Worm (Caenorhabditis elegans) whole organism, young adult: Measurements from ENCODE around the gene C09G1.2.

Source experiments
- B0261.1 ChIP-seq: sonication (generic microtip); optimal IDR thresholded peaks from 2 replicates; lab custom pipeline; 2016; ENCODE audit warnings: mild to moderate bottlenecking, missing genetic modification characterization, moderate library complexity, missing compliant biosample characterization
- C06A6.2 ChIP-seq: fragments of 200-800 bp; sonication (Bioruptor generic); conservative IDR thresholded peaks from 2 replicates; pipeline ENCODE4 v1.3.6; 2022; ENCODE audit warnings: missing genetic modification characterization, missing compliant biosample characterization
- F10E7.11 ChIP-seq: sonication (generic microtip); optimal IDR thresholded peaks from 2 replicates; lab custom pipeline; 2017; ENCODE audit warnings: mild to moderate bottlenecking, missing genetic modification characterization, moderate library complexity, missing compliant biosample characterization
- F23B12.7 ChIP-seq: sonication (generic microtip); optimal IDR thresholded peaks from 2 replicates; lab custom pipeline; 2017; ENCODE audit warnings: missing genetic modification characterization, mild to moderate bottlenecking, missing compliant biosample characterization, antibody characterized with exemption, moderate library complexity; ENCODE audit not compliant: insufficient read depth
- F37B4.10 ChIP-seq: fragments of 200-800 bp; sonication (Bioruptor generic); IDR thresholded peaks from 2 replicates; pipeline ENCODE4 v1.3.6; 2022; ENCODE audit warnings: missing genetic modification characterization, missing compliant biosample characterization
- F39B2.1 ChIP-seq: fragments of 200-800 bp; sonication (Bioruptor generic); IDR thresholded peaks from 2 replicates; pipeline ENCODE4 v1.3.6; 2022; ENCODE audit warnings: missing genetic modification reagents, missing genetic modification characterization, missing compliant biosample characterization
- F49E8.2 ChIP-seq: sonication (generic microtip); optimal IDR thresholded peaks from 3 replicates; lab custom pipeline; 2017; ENCODE audit warnings: missing genetic modification characterization, mild to moderate bottlenecking, missing compliant biosample characterization, antibody characterized with exemption, moderate library complexity; ENCODE audit not compliant: insufficient read depth
- F52B5.7 ChIP-seq: sonication (generic microtip); optimal IDR thresholded peaks from 2 replicates; lab custom pipeline; 2016; ENCODE audit warnings: mild to moderate bottlenecking, missing genetic modification characterization, missing compliant biosample characterization
- F55B11.4 ChIP-seq: sonication (generic microtip); optimal IDR thresholded peaks from 2 replicates; lab custom pipeline; 2016; ENCODE audit warnings: missing compliant biosample characterization, missing genetic modification characterization, borderline replicate concordance; ENCODE audit not compliant: insufficient read depth
- K11D2.4 ChIP-seq: fragments of 200-800 bp; sonication (Bioruptor generic); IDR thresholded peaks from 2 replicates; pipeline ENCODE4 v1.3.6; 2022; ENCODE audit warnings: missing genetic modification reagents, missing genetic modification characterization, missing compliant biosample characterization
- K12H6.12 ChIP-seq: fragments of 200-800 bp; sonication (Bioruptor generic); optimal IDR thresholded peaks from 2 replicates; lab custom pipeline; 2018; ENCODE audit warnings: mild to moderate bottlenecking, missing genetic modification characterization, missing compliant biosample characterization
- Y67H2A.10 ChIP-seq: fragments of 200-800 bp; sonication (Bioruptor generic); conservative IDR thresholded peaks from 2 replicates; pipeline ENCODE4 v1.3.6; 2022; ENCODE audit warnings: missing genetic modification reagents, missing genetic modification characterization, missing compliant biosample characterization
- ZK185.1 ChIP-seq: sonication (generic microtip); optimal IDR thresholded peaks from 2 replicates; lab custom pipeline; 2016; ENCODE audit warnings: mild to moderate bottlenecking, missing genetic modification characterization, missing compliant biosample characterization; ENCODE audit not compliant: poor library complexity, severe bottlenecking
- atf-7 ChIP-seq: sonication (generic microtip); optimal IDR thresholded peaks from 2 replicates; lab custom pipeline; 2017; ENCODE audit warnings: mild to moderate bottlenecking, missing genetic modification characterization, missing compliant biosample characterization
- attf-3 ChIP-seq: fragments of 200-800 bp; sonication (Bioruptor generic); conservative IDR thresholded peaks from 2 replicates; pipeline ENCODE4 v1.3.6; 2022; ENCODE audit warnings: missing genetic modification reagents, missing genetic modification characterization, missing compliant biosample characterization
- attf-5 ChIP-seq: fragments of 200-800 bp; sonication (Bioruptor generic); optimal IDR thresholded peaks from 2 replicates; lab custom pipeline; 2018; ENCODE audit warnings: mild to moderate bottlenecking, missing genetic modification characterization, missing compliant biosample characterization
- bed-2 ChIP-seq: fragments of 200-800 bp; sonication (Bioruptor generic); IDR thresholded peaks from 2 replicates; pipeline ENCODE4 v1.3.6; 2022; ENCODE audit warnings: missing genetic modification reagents, missing genetic modification characterization, missing compliant biosample characterization
- cebp-1 ChIP-seq, 2 experiments: fragments of 200-800 bp in 1 of 2; sonication (Bioruptor generic) in 1 of 2; sonication (generic microtip) in 1 of 2; IDR thresholded peaks in 1 of 2; optimal IDR thresholded peaks in 1 of 2; 2 replicates each; pipeline versions ENCODE4 v1.3.6 to Lab custom; 2017 to 2022; ENCODE audit warnings: missing compliant biosample characterization in 2 of 2, missing genetic modification characterization in 2 of 2, mild to moderate bottlenecking in 1 of 2, missing genetic modification reagents in 1 of 2, moderate library complexity in 1 of 2
- ceh-27 ChIP-seq: fragments of 200-800 bp; sonication (Bioruptor generic); optimal IDR thresholded peaks from 2 replicates; lab custom pipeline; 2018; ENCODE audit warnings: mild to moderate bottlenecking, missing genetic modification characterization, moderate library complexity, missing compliant biosample characterization
- dox-1 ChIP-seq: fragments of 200-800 bp; sonication (Bioruptor generic); IDR thresholded peaks from 2 replicates; pipeline ENCODE4 v1.3.6; 2022; ENCODE audit warnings: missing genetic modification reagents, missing genetic modification characterization, missing compliant biosample characterization
- dpff-1 ChIP-seq: sonication (generic microtip); optimal IDR thresholded peaks from 2 replicates; lab custom pipeline; 2017; ENCODE audit warnings: mild to moderate bottlenecking, missing genetic modification characterization, missing compliant biosample characterization
- egl-18 ChIP-seq: fragments of 200-800 bp; sonication (Bioruptor generic); IDR thresholded peaks from 2 replicates; pipeline ENCODE4 v1.3.6; 2022; ENCODE audit warnings: missing genetic modification reagents, missing genetic modification characterization, missing compliant biosample characterization
- gei-17 ChIP-seq: fragments of 200-800 bp; sonication (Bioruptor generic); optimal IDR thresholded peaks from 2 replicates; lab custom pipeline; 2018; ENCODE audit warnings: mild to moderate bottlenecking, missing genetic modification characterization, missing compliant biosample characterization
- hlh-12 ChIP-seq: sonication (generic microtip); optimal IDR thresholded peaks from 2 replicates; lab custom pipeline; 2016; ENCODE audit warnings: missing genetic modification characterization, missing compliant biosample characterization
- hmg-1.2 ChIP-seq: fragments of 200-800 bp; sonication (Bioruptor generic); IDR thresholded peaks from 2 replicates; pipeline ENCODE4 v1.3.6; 2022; ENCODE audit warnings: missing genetic modification reagents, missing genetic modification characterization, missing compliant biosample characterization
- hsf-1 ChIP-seq: fragments of 200-800 bp; sonication (Bioruptor generic); IDR thresholded peaks from 2 replicates; pipeline ENCODE4 v1.3.6; 2022; ENCODE audit warnings: missing genetic modification reagents, missing genetic modification characterization, missing compliant biosample characterization
- let-607 ChIP-seq, 2 experiments: fragments of 200-800 bp in 1 of 2; sonication (Bioruptor generic) in 1 of 2; sonication (generic microtip) in 1 of 2; optimal IDR thresholded peaks; 2 replicates each; lab custom pipeline; 2016 to 2018; ENCODE audit warnings: mild to moderate bottlenecking in 2 of 2, missing compliant biosample characterization in 2 of 2, missing genetic modification characterization in 2 of 2, moderate library complexity in 2 of 2, missing genotype in 1 of 2
- lin-35 ChIP-seq, 3 experiments: fragments of 150-350 bp in 2 of 3; sonication (generic microtip) in 1 of 3; optimal IDR thresholded peaks; 2 replicates each; lab custom pipeline; 2014 to 2018; ENCODE audit warnings: missing biosample characterization in 3 of 3, missing genetic modification characterization in 3 of 3, missing genetic modification reagents in 3 of 3
- lin-40 ChIP-seq: sonication (generic microtip); optimal IDR thresholded peaks from 2 replicates; lab custom pipeline; 2016; ENCODE audit warnings: missing genetic modification characterization, mild to moderate bottlenecking, missing compliant biosample characterization, missing genotype, missing genetic modification reagents
- lsy-27 ChIP-seq: sonication (generic microtip); optimal IDR thresholded peaks from 2 replicates; lab custom pipeline; 2017; ENCODE audit warnings: missing genetic modification characterization, mild to moderate bottlenecking, missing compliant biosample characterization, antibody characterized with exemption, missing genotype, borderline replicate concordance; ENCODE audit not compliant: insufficient read depth
- madf-3 ChIP-seq: fragments of 200-800 bp; sonication (Bioruptor generic); IDR thresholded peaks from 2 replicates; pipeline ENCODE4 v1.3.6; 2022; ENCODE audit warnings: missing genetic modification reagents, missing genetic modification characterization, missing compliant biosample characterization
- mel-28 ChIP-seq: sonication (generic microtip); optimal IDR thresholded peaks from 2 replicates; lab custom pipeline; 2016; ENCODE audit warnings: borderline replicate concordance, mild to moderate bottlenecking, missing genetic modification characterization, missing compliant biosample characterization
- mxl-1 ChIP-seq: sonication (generic microtip); optimal IDR thresholded peaks from 2 replicates; lab custom pipeline; 2016; ENCODE audit warnings: missing genetic modification characterization, missing compliant biosample characterization
- nfya-1 ChIP-seq: sonication (generic microtip); optimal IDR thresholded peaks from 2 replicates; lab custom pipeline; 2017; ENCODE audit warnings: antibody characterized with exemption, missing compliant biosample characterization, missing genetic modification characterization, borderline replicate concordance; ENCODE audit not compliant: insufficient read depth
- nhr-90 ChIP-seq: sonication (generic microtip); optimal IDR thresholded peaks from 2 replicates; lab custom pipeline; 2016; ENCODE audit warnings: missing genotype, mild to moderate bottlenecking, missing genetic modification characterization, missing compliant biosample characterization
- pha-4 ChIP-seq: fragments of 150-350 bp; sonication (generic microtip); optimal IDR thresholded peaks from 2 replicates; lab custom pipeline; 2014; ENCODE audit warnings: missing biosample characterization, missing genetic modification reagents, missing genetic modification characterization
- rpc-1 ChIP-seq, 2 experiments: fragments of 150-350 bp in 1 of 2; sonication (generic microtip) in 1 of 2; optimal IDR thresholded peaks; 2 replicates each; lab custom pipeline; 2014 to 2018; ENCODE audit warnings: missing biosample characterization in 1 of 2, missing genetic modification characterization in 1 of 2, missing genetic modification reagents in 1 of 2, missing genotype in 1 of 2
- sdz-38 ChIP-seq: sonication (generic microtip); optimal IDR thresholded peaks from 2 replicates; lab custom pipeline; 2016; ENCODE audit warnings: missing genotype, missing genetic modification characterization, missing compliant biosample characterization
- snpc-1.3 ChIP-seq: sonication (generic microtip); optimal IDR thresholded peaks from 2 replicates; lab custom pipeline; 2017; ENCODE audit warnings: missing genetic modification characterization, mild to moderate bottlenecking, missing compliant biosample characterization, antibody characterized with exemption, moderate library complexity, missing genotype, missing genetic modification reagents; ENCODE audit not compliant: insufficient read depth
- snpc-4 ChIP-seq, 5 experiments: fragments of 150-350 bp in 1 of 5; sonication (generic microtip) in 4 of 5; optimal IDR thresholded peaks; 2 replicates each; lab custom pipeline; 2014 to 2018; ENCODE audit warnings: missing genetic modification characterization in 5 of 5, missing biosample characterization in 3 of 5, antibody characterized with exemption in 2 of 5, mild to moderate bottlenecking in 2 of 5, missing compliant biosample characterization in 2 of 5, missing genotype in 2 of 5, moderate library complexity in 2 of 5, missing genetic modification reagents in 1 of 5
- tbp1 ChIP-seq: fragments of 200-800 bp; sonication (Bioruptor generic); optimal IDR thresholded peaks from 2 replicates; lab custom pipeline; 2018; ENCODE audit warnings: mild to moderate bottlenecking, missing genetic modification characterization, missing compliant biosample characterization
- tlf-1 ChIP-seq: fragments of 200-800 bp; sonication (Bioruptor generic); optimal IDR thresholded peaks from 2 replicates; lab custom pipeline; 2018; ENCODE audit warnings: mild to moderate bottlenecking, missing genetic modification characterization, missing compliant biosample characterization
- ztf-25 ChIP-seq: fragments of 200-800 bp; sonication (Bioruptor generic); IDR thresholded peaks from 2 replicates; pipeline ENCODE4 v1.3.6; 2022; ENCODE audit warnings: missing genetic modification reagents, missing genetic modification characterization, missing compliant biosample characterization
- ztf-26 ChIP-seq: sonication (generic microtip); optimal IDR thresholded peaks from 2 replicates; lab custom pipeline; 2017; ENCODE audit warnings: missing genetic modification characterization, missing compliant biosample characterization
- ztf-28 ChIP-seq: fragments of 200-800 bp; sonication (Bioruptor generic); IDR thresholded peaks from 2 replicates; pipeline ENCODE4 v1.3.6; 2022; ENCODE audit warnings: missing genetic modification reagents, missing genetic modification characterization, missing compliant biosample characterization

The C09G1.2 gene

DNA sequence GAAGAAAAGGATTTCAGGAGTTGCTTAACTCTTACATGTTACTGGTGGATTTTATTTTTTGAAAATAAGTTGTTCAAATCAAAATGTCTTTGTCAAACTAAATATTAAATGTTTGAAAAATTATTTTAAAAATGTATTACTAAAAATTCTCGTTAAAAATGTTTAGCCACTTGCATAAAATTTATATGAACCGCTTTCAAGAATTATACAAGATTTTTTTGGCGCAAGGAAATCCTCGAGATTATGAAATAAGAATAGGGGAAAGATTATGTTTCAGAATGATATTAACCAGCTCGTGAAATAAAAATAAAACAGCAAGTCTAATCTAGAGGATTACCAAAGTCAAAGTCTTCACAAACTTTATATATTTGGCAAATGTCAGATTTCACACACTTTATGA is 758 bp upstream of the C09G1.2 start:
- no peak for TF ChIP-seq lsy-27 (tag; lab: Kevin White, UChicago)
- peak; percentile 42 for TF ChIP-seq tbp1 (GFP tag; lab: Kevin White, UChicago)
- TF ChIP-seq hsf-1 = no peak
- no peak for TF ChIP-seq F52B5.7 (tag; lab: Kevin White, UChicago)
- TF ChIP-seq hlh-12 (tag; lab: Kevin White, UChicago) = no peak
- TF ChIP-seq nfya-1 (tag; lab: Kevin White, UChicago) = no peak
- TF ChIP-seq rpc-1 (optimal IDR thresholded peaks at IDR 0.05; lab: Kevin White, UChicago) = no peak
- no peak for TF ChIP-seq rpc-1 (tag; optimal IDR thresholded peaks at IDR 0.05; lab: Kevin White, UChicago)
- no peak for TF ChIP-seq nhr-90
- no peak for TF ChIP-seq snpc-1.3 (tag; lab: Kevin White, UChicago)
- peak; percentile 95 for TF ChIP-seq gei-17 (GFP tag; lab: Kevin White, UChicago)
- peak; percentile 68; the same call in 1 of the 2 replicates for TF ChIP-seq cebp-1 (GFP tag; IDR thresholded peaks at IDR 0.05; lab: Robert Waterston, UW)
- TF ChIP-seq cebp-1 (tag; optimal IDR thresholded peaks at IDR 0.05; lab: Kevin White, UChicago) = no peak
- TF ChIP-seq sdz-38 (tag; lab: Kevin White, UChicago) = no peak
- TF ChIP-seq ztf-26 (tag; lab: Kevin White, UChicago) = peak; percentile 33
- no peak for TF ChIP-seq F10E7.11 (tag; lab: Kevin White, UChicago)
- no peak for TF ChIP-seq Y67H2A.10 (GFP tag; lab: Robert Waterston, UW)
- no peak for TF ChIP-seq ceh-27 (GFP tag; lab: Kevin White, UChicago)
- no peak for TF ChIP-seq lin-40 (tag; lab: Kevin White, UChicago)
- TF ChIP-seq lin-35 (GFP tag; optimal IDR thresholded peaks at IDR 0.05; lab: Kevin White, UChicago) = peak in 1 of 3 experiments; percentile 83
- TF ChIP-seq atf-7 (tag; lab: Kevin White, UChicago) = peak; percentile 43
- TF ChIP-seq F23B12.7 (tag; lab: Kevin White, UChicago) = peak; percentile 50
- no peak for TF ChIP-seq attf-3 (GFP tag; lab: Robert Waterston, UW)
- TF ChIP-seq F37B4.10 (GFP tag; lab: Robert Waterston, UW) = no peak
- TF ChIP-seq dox-1 (GFP tag; lab: Robert Waterston, UW) = no peak; the same call in 1 of the 2 replicates
- TF ChIP-seq let-607 (tag; optimal IDR thresholded peaks at IDR 0.05; lab: Kevin White, UChicago) = no peak
- TF ChIP-seq ztf-28 (GFP tag; lab: Robert Waterston, UW) = no peak
- TF ChIP-seq K12H6.12 (tag; lab: Kevin White, UChicago) = peak; percentile 9
- peak; percentile 59 for TF ChIP-seq tlf-1 (GFP tag; lab: Kevin White, UChicago)
- no peak for TF ChIP-seq mxl-1
- peak; percentile 73 for TF ChIP-seq K11D2.4 (GFP tag; lab: Robert Waterston, UW)
- no peak for TF ChIP-seq F39B2.1 (GFP tag; lab: Robert Waterston, UW)
- TF ChIP-seq snpc-4 (GFP tag; optimal IDR thresholded peaks at IDR 0.05; lab: Kevin White, UChicago) = no peak
- TF ChIP-seq snpc-4 (tag; optimal IDR thresholded peaks at IDR 0.05; lab: Kevin White, UChicago) = no peak
- TF ChIP-seq dpff-1 (tag; lab: Kevin White, UChicago) = no peak
- peak; percentile 35; the same call in 1 of the 2 replicates for TF ChIP-seq hmg-1.2
- TF ChIP-seq C06A6.2 = no peak
- no peak for TF ChIP-seq egl-18 (GFP tag; lab: Robert Waterston, UW)
- TF ChIP-seq attf-5 (GFP tag; lab: Kevin White, UChicago) = no peak
- TF ChIP-seq madf-3 = no peak
- TF ChIP-seq ZK185.1 (tag; lab: Kevin White, UChicago) = peak; percentile 73
- no peak for TF ChIP-seq pha-4
- no peak for TF ChIP-seq F55B11.4 (tag; lab: Kevin White, UChicago)
- no peak for TF ChIP-seq ztf-25
- no peak for TF ChIP-seq mel-28
- TF ChIP-seq B0261.1 = peak; percentile 23
- no peak for TF ChIP-seq F49E8.2 (tag; lab: Kevin White, UChicago)
- no peak for TF ChIP-seq bed-2 (GFP tag; lab: Robert Waterston, UW)
